Worm (Caenorhabditis elegans) whole organism, L1 larva: ENCODE measurements around the gene srx-3.
A peak's percentile ranks its signal among the peaks of the same experiment; 100 is the strongest.

ENCODE experiments used
- C04F5.9 ChIP-seq: sonication (generic microtip); optimal IDR thresholded peaks from 2 replicates; lab custom pipeline; 2016; ENCODE audit warnings: missing genetic modification characterization, missing compliant biosample characterization
- aha-1 ChIP-seq: fragments of 150-350 bp; optimal IDR thresholded peaks from 2 replicates; lab custom pipeline; 2014; ENCODE audit warnings: missing biosample characterization, missing genetic modification characterization
- aly-2 ChIP-seq: fragments of 150-350 bp; optimal IDR thresholded peaks from 2 replicates; lab custom pipeline; 2014; ENCODE audit warnings: missing biosample characterization, missing genetic modification characterization
- blmp-1 ChIP-seq: fragments of 150-350 bp; optimal IDR thresholded peaks from 2 replicates; lab custom pipeline; 2014; ENCODE audit warnings: missing biosample characterization, missing genetic modification characterization
- ceh-88 ChIP-seq: fragments of 200-800 bp; sonication (Bioruptor generic); IDR thresholded peaks from 2 replicates; pipeline ENCODE4 v1.3.6; 2022; ENCODE audit warnings: missing genetic modification characterization, missing compliant biosample characterization
- ceh-90 ChIP-seq: sonication (generic microtip); optimal IDR thresholded peaks from 2 replicates; lab custom pipeline; 2016; ENCODE audit warnings: missing genetic modification characterization, missing compliant biosample characterization
- dpl-1 ChIP-seq, 3 experiments: fragments of 150-350 bp in 2 of 3; sonication (generic microtip) in 1 of 3; optimal IDR thresholded peaks; 2 replicates each; lab custom pipeline; 2014 to 2017; ENCODE audit warnings: missing biosample characterization in 3 of 3, missing genetic modification characterization in 3 of 3, missing genetic modification reagents in 3 of 3
- efl-3 ChIP-seq: fragments of 200-800 bp; sonication (Bioruptor generic); optimal IDR thresholded peaks from 2 replicates; lab custom pipeline; 2018; ENCODE audit warnings: mild to moderate bottlenecking, missing genetic modification characterization, missing compliant biosample characterization
- egl-27 ChIP-seq, 2 experiments: fragments of 150-350 bp in 1 of 2; sonication (generic microtip); optimal IDR thresholded peaks; 3 replicates each; lab custom pipeline; 2017 to 2018; ENCODE audit warnings: missing biosample characterization in 2 of 2, missing genetic modification characterization in 2 of 2, missing genetic modification reagents in 2 of 2
- elt-2 ChIP-seq: sonication (generic microtip); optimal IDR thresholded peaks from 2 replicates; lab custom pipeline; 2016; ENCODE audit warnings: missing genetic modification characterization, mild to moderate bottlenecking, inconsistent platforms, missing compliant biosample characterization, missing genetic modification reagents
- elt-3 ChIP-seq, 6 experiments: fragments of 150-350 bp in 1 of 6; sonication (generic microtip); optimal IDR thresholded peaks; 2 replicates each; lab custom pipeline; 2017 to 2018; ENCODE audit warnings: missing biosample characterization in 6 of 6, missing genetic modification characterization in 6 of 6, inconsistent platforms in 1 of 6
- ets-5 ChIP-seq: fragments of 200-800 bp; sonication (Bioruptor generic); IDR thresholded peaks from 2 replicates; pipeline ENCODE4 v1.3.6; 2022; ENCODE audit warnings: missing genetic modification characterization, missing compliant biosample characterization
- fkh-4 ChIP-seq: sonication (generic microtip); optimal IDR thresholded peaks from 2 replicates; lab custom pipeline; 2016; ENCODE audit warnings: missing compliant biosample characterization, missing genetic modification characterization, borderline replicate concordance
- fkh-8 ChIP-seq: sonication (generic microtip); optimal IDR thresholded peaks from 2 replicates; lab custom pipeline; 2016; ENCODE audit warnings: mild to moderate bottlenecking, missing genetic modification characterization, missing compliant biosample characterization
- grh-1 ChIP-seq: fragments of 200-800 bp; sonication (Bioruptor generic); IDR thresholded peaks from 2 replicates; pipeline ENCODE4 v1.3.6; 2022; ENCODE audit warnings: missing genetic modification reagents, missing genetic modification characterization, missing compliant biosample characterization
- hpl-2 ChIP-seq: fragments of 150-350 bp; optimal IDR thresholded peaks from 2 replicates; lab custom pipeline; 2014; ENCODE audit warnings: missing biosample characterization, missing genetic modification reagents, missing genetic modification characterization
- irx-1 ChIP-seq: sonication (generic microtip); optimal IDR thresholded peaks from 2 replicates; lab custom pipeline; 2016; ENCODE audit warnings: missing genetic modification characterization, missing compliant biosample characterization
- isw-1 ChIP-seq: fragments of 200-800 bp; sonication (Bioruptor generic); IDR thresholded peaks from 2 replicates; pipeline ENCODE4 v1.3.6; 2022; ENCODE audit warnings: missing genetic modification characterization, missing compliant biosample characterization
- jun-1 ChIP-seq: fragments of 150-350 bp; optimal IDR thresholded peaks from 2 replicates; lab custom pipeline; 2014; ENCODE audit warnings: missing biosample characterization, missing genetic modification reagents, missing genetic modification characterization
- lin-15B ChIP-seq: fragments of 150-350 bp; sonication (generic microtip); optimal IDR thresholded peaks from 3 replicates; lab custom pipeline; 2014; ENCODE audit warnings: missing biosample characterization, missing genetic modification characterization
- lin-39 ChIP-seq: fragments of 150-350 bp; optimal IDR thresholded peaks from 2 replicates; lab custom pipeline; 2014; ENCODE audit warnings: missing biosample characterization, missing genetic modification reagents, missing genetic modification characterization
- mab-9 ChIP-seq: fragments of 200-800 bp; sonication (Bioruptor generic); IDR thresholded peaks from 2 replicates; pipeline ENCODE4 v1.3.6; 2022; ENCODE audit warnings: missing genetic modification reagents, missing genetic modification characterization, missing compliant biosample characterization
- mef-2 ChIP-seq: fragments of 150-350 bp; optimal IDR thresholded peaks from 2 replicates; lab custom pipeline; 2014; ENCODE audit warnings: missing biosample characterization, missing genetic modification characterization
- mep-1 ChIP-seq: fragments of 150-350 bp; optimal IDR thresholded peaks from 2 replicates; lab custom pipeline; 2014; ENCODE audit warnings: missing biosample characterization, missing genetic modification characterization
- nhr-12 ChIP-seq: sonication (generic microtip); optimal IDR thresholded peaks from 2 replicates; lab custom pipeline; 2017; ENCODE audit warnings: missing biosample characterization, missing genetic modification characterization
- nhr-20 ChIP-seq: sonication (generic microtip); optimal IDR thresholded peaks from 2 replicates; lab custom pipeline; 2016; ENCODE audit warnings: mild to moderate bottlenecking, missing genetic modification characterization, missing compliant biosample characterization
- nhr-237 ChIP-seq: fragments of 150-350 bp; optimal IDR thresholded peaks from 2 replicates; lab custom pipeline; 2014; ENCODE audit warnings: missing biosample characterization, missing genetic modification characterization
- nhr-28 ChIP-seq: fragments of 150-350 bp; optimal IDR thresholded peaks from 2 replicates; lab custom pipeline; 2014; ENCODE audit warnings: missing biosample characterization, missing genetic modification characterization
- nhr-47 ChIP-seq: sonication (generic microtip); optimal IDR thresholded peaks from 2 replicates; lab custom pipeline; 2016; ENCODE audit warnings: mild to moderate bottlenecking, missing genetic modification characterization, moderate library complexity, missing compliant biosample characterization
- nhr-71 ChIP-seq: sonication (generic microtip); optimal IDR thresholded peaks from 2 replicates; lab custom pipeline; 2016; ENCODE audit warnings: mild to moderate bottlenecking, missing genetic modification characterization, moderate library complexity, missing compliant biosample characterization
- nhr-84 ChIP-seq: sonication (generic microtip); optimal IDR thresholded peaks from 2 replicates; lab custom pipeline; 2017; ENCODE audit warnings: missing biosample characterization, missing genetic modification characterization
- nhr-85 ChIP-seq: sonication (generic microtip); peaks from one replicate; lab custom pipeline; 2016; ENCODE audit warnings: missing genetic modification characterization, inconsistent platforms, missing compliant biosample characterization
- pag-3 ChIP-seq: sonication (generic microtip); optimal IDR thresholded peaks from 2 replicates; lab custom pipeline; 2017; ENCODE audit warnings: missing genetic modification characterization, mild to moderate bottlenecking, missing compliant biosample characterization, antibody characterized with exemption, borderline replicate concordance; ENCODE audit not compliant: insufficient read depth
- skn-1 ChIP-seq: fragments of 150-350 bp; optimal IDR thresholded peaks from 2 replicates; lab custom pipeline; 2014; ENCODE audit warnings: missing biosample characterization, missing genetic modification characterization
- snpc-4 ChIP-seq: fragments of 150-350 bp; optimal IDR thresholded peaks from 2 replicates; lab custom pipeline; 2014; ENCODE audit warnings: missing biosample characterization, missing genetic modification characterization
- snu-23 ChIP-seq: sonication (generic microtip); optimal IDR thresholded peaks from 2 replicates; lab custom pipeline; 2016; ENCODE audit warnings: missing genetic modification characterization, missing compliant biosample characterization
- sox-4 ChIP-seq: sonication (generic microtip); optimal IDR thresholded peaks from 2 replicates; lab custom pipeline; 2016; ENCODE audit warnings: missing genetic modification characterization, missing compliant biosample characterization
- sptf-1 ChIP-seq: fragments of 150-350 bp; optimal IDR thresholded peaks from 2 replicates; lab custom pipeline; 2014; ENCODE audit warnings: missing biosample characterization, missing genetic modification characterization
- sup-37 ChIP-seq: fragments of 200-800 bp; sonication (Bioruptor generic); optimal IDR thresholded peaks from 2 replicates; lab custom pipeline; 2018; ENCODE audit warnings: mild to moderate bottlenecking, missing genetic modification characterization, missing compliant biosample characterization
- tbx-2 ChIP-seq: sonication (generic microtip); optimal IDR thresholded peaks from 2 replicates; lab custom pipeline; 2016; ENCODE audit warnings: missing genetic modification characterization, missing compliant biosample characterization
- tlp-1 ChIP-seq: fragments of 150-350 bp; optimal IDR thresholded peaks from 2 replicates; lab custom pipeline; 2014; ENCODE audit warnings: missing biosample characterization, missing genetic modification characterization
- unc-130 ChIP-seq: fragments of 150-350 bp; optimal IDR thresholded peaks from 2 replicates; lab custom pipeline; 2017; ENCODE audit warnings: missing biosample characterization, missing genetic modification characterization, inconsistent platforms
- unc-98 ChIP-seq: fragments of 200-800 bp; sonication (Bioruptor generic); IDR thresholded peaks from 2 replicates; pipeline ENCODE4 v1.3.6; 2022; ENCODE audit warnings: missing genetic modification characterization, missing compliant biosample characterization
- vab-15 ChIP-seq: sonication (generic microtip); optimal IDR thresholded peaks from 2 replicates; lab custom pipeline; 2017; ENCODE audit warnings: missing genotype, mild to moderate bottlenecking, missing genetic modification characterization, missing compliant biosample characterization
- xbp-1 ChIP-seq: sonication (generic microtip); optimal IDR thresholded peaks from 2 replicates; lab custom pipeline; 2016; ENCODE audit warnings: missing genetic modification characterization, missing compliant biosample characterization
- zag-1 ChIP-seq: fragments of 150-350 bp; optimal IDR thresholded peaks from 2 replicates; lab custom pipeline; 2014; ENCODE audit warnings: missing biosample characterization, missing genetic modification characterization
- zip-4 ChIP-seq: fragments of 200-800 bp; sonication (Bioruptor generic); optimal IDR thresholded peaks from 2 replicates; lab custom pipeline; 2018; ENCODE audit warnings: mild to moderate bottlenecking, missing genetic modification characterization, moderate library complexity, missing compliant biosample characterization

The srx-3 gene

DNA sequence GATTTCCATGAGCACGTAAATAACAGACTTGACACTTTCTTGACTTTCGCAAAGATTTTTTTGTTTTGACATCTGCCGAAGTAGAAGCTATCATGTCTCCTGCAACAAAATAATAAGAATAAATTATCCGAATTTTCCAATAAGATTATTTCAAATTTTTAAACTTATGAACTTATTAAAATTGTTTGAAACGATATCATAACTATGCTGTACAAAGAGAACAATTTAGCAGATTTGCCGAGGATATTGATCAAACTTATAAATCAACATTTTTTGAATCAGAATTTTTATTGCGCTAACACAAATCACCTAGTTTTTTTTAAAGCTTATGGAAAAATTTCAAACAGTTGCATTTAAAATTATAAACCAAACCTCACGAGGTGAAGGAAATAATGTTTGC is 33.1 kb upstream of the srx-3 start, which contains the start of gene nhr-195:
nhr-195 (minus strand) TSS at position 101 of the 400 bp plus-strand sequence.
- TF ChIP-seq fkh-8 (tag; lab: Kevin White, UChicago) (no peak), efl-3 (GFP tag; lab: Kevin White, UChicago) (no peak), sptf-1 (tag; lab: Kevin White, UChicago) (no peak), nhr-71 (no peak), zag-1 (tag; lab: Kevin White, UChicago) (no peak), aha-1 (tag; lab: Kevin White, UChicago) (no peak), skn-1 (tag; lab: Kevin White, UChicago) (no peak), ceh-88 (GFP tag; lab: Robert Waterston, UW) (no peak), nhr-85 (tag; lab: Kevin White, UChicago) (no peak), ets-5 (GFP tag; lab: Robert Waterston, UW) (no peak), unc-98 (GFP tag; lab: Robert Waterston, UW) (no peak), tbx-2 (tag; lab: Kevin White, UChicago) (no peak), mab-9 (GFP tag; lab: Robert Waterston, UW) (no peak), grh-1 (no peak)

DNA sequence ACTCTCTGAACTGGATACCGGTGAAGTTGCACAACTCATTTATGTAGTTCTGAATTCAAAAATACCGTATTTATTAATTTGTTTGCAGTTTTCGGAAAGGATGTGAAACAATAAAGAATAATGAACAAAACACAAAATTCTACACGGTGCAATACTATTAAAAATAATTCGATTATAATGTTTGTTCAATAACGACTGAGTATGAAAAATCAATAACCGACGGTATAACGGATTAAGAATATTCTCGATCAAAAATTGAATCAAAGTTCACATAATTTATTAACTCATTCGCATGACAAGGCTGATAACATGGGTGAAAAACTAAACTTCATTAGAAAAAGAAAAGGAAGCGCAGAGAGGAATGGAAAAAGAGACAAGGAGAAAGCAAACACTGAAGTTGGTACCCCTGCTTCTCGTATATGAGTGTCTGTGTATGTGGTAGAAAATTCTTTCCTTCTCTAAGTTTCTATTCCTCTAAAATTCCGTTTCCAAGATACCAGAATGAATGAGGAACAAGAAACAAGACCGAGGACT is 30.4 kb upstream of the srx-3 start, which contains the start of gene nhr-143:
nhr-143 (minus strand) TSS at position 51 of the 534 bp plus-strand sequence.
- TF ChIP-seq nhr-71, result peak; percentile 3
- no peak for TF ChIP-seq elt-3 (tag; optimal IDR thresholded peaks at IDR 0.05; lab: Kevin White, UChicago)
- no peak for TF ChIP-seq xbp-1 (tag; lab: Kevin White, UChicago)
- TF ChIP-seq snpc-4 (tag; lab: Kevin White, UChicago), result no peak
- TF ChIP-seq nhr-84 (tag; lab: Kevin White, UChicago), result no peak
- TF ChIP-seq nhr-12 (tag; lab: Kevin White, UChicago), result no peak
- no peak for TF ChIP-seq hpl-2 (GFP tag; lab: Kevin White, UChicago)
- TF ChIP-seq unc-130 (tag; lab: Kevin White, UChicago), result no peak
- no peak for TF ChIP-seq nhr-47 (tag; lab: Kevin White, UChicago)
- no peak for TF ChIP-seq pag-3
- no peak for TF ChIP-seq dpl-1 (GFP tag; optimal IDR thresholded peaks at IDR 0.05; lab: Kevin White, UChicago)
- no peak for TF ChIP-seq zip-4 (GFP tag; lab: Kevin White, UChicago)
- no peak for TF ChIP-seq nhr-237 (tag; lab: Kevin White, UChicago)
- no peak for TF ChIP-seq C04F5.9
- TF ChIP-seq lin-15B (tag; lab: Kevin White, UChicago), result no peak
- no peak for TF ChIP-seq mef-2 (tag; lab: Kevin White, UChicago)
- TF ChIP-seq isw-1, result no peak
- no peak for TF ChIP-seq nhr-28 (tag; lab: Kevin White, UChicago)
- TF ChIP-seq egl-27 (tag; optimal IDR thresholded peaks at IDR 0.05; lab: Kevin White, UChicago), result no peak
- no peak for TF ChIP-seq lin-39 (tag; lab: Kevin White, UChicago)
- no peak for TF ChIP-seq aly-2 (tag; lab: Kevin White, UChicago)
- TF ChIP-seq blmp-1 (tag; lab: Kevin White, UChicago), result peak; percentile 40
- no peak for TF ChIP-seq fkh-4 (tag; lab: Kevin White, UChicago)
- TF ChIP-seq snu-23, result no peak
- TF ChIP-seq fkh-8 (tag; lab: Kevin White, UChicago), result no peak
- TF ChIP-seq mep-1 (tag; lab: Kevin White, UChicago), result peak; percentile 7
- no peak for TF ChIP-seq sox-4 (tag; lab: Kevin White, UChicago)
- TF ChIP-seq ceh-90 (tag; lab: Kevin White, UChicago), result no peak
- TF ChIP-seq elt-2, result peak; percentile 18
- no peak for TF ChIP-seq sup-37 (GFP tag; lab: Kevin White, UChicago)
- TF ChIP-seq vab-15, result no peak
- TF ChIP-seq nhr-20, result no peak
- TF ChIP-seq jun-1 (tag; lab: Kevin White, UChicago), result peak; percentile 2
- no peak for TF ChIP-seq tlp-1
- TF ChIP-seq irx-1 (tag; lab: Kevin White, UChicago), result no peak
